Worm (Caenorhabditis elegans): ENCODE measurements around the gene Y53G8AL.1.

Gene Y53G8AL.1

DNA sequence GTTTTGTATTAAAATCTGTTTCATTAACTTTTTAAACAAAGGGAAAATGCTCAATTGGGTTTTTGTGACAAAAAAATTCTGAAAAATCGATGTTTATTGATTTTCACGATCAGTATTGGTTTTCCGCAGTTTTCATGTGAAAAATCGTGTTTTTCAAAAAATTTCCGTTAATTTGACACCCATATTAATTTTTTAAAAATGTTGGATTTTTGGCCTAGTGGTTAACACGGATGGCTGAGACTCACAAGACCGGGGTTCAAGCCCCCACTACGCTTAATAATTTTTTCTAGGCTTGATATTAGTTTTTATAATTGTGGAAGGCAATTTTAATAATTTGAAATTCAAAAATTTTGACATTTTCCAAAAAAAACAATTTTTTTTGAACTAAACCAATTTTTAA is 42.2 kb upstream of the Y53G8AL.1 start:
- TF ChIP-seq che-1 (tag; optimal IDR thresholded peaks at IDR 0.05), result no peak
- TF ChIP-seq sox-4 (tag; optimal IDR thresholded peaks at IDR 0.05), result no peak
- no peak for TF ChIP-seq ceh-45 (GFP tag; IDR thresholded peaks at IDR 0.05)
- TF ChIP-seq unc-55 (GFP tag; optimal IDR thresholded peaks at IDR 0.05), result no peak
- no peak for TF ChIP-seq eyg-1 (tag; optimal IDR thresholded peaks at IDR 0.05)
- no peak for TF ChIP-seq dve-1 (tag; optimal IDR thresholded peaks at IDR 0.05)
- no peak for TF ChIP-seq ceh-2 (tag; optimal IDR thresholded peaks at IDR 0.05)
- no peak for TF ChIP-seq ceh-18 (tag; optimal IDR thresholded peaks at IDR 0.05)
- TF ChIP-seq pat-9 (tag; optimal IDR thresholded peaks at IDR 0.05), result no peak
- no peak for TF ChIP-seq mec-3 (tag; optimal IDR thresholded peaks at IDR 0.05; ENCODE audit: borderline replicate concordance)
- no peak for TF ChIP-seq odd-2 (tag; optimal IDR thresholded peaks at IDR 0.05)
- TF ChIP-seq unc-86 (tag; optimal IDR thresholded peaks at IDR 0.05), result no peak
- TF ChIP-seq pha-4 (tag; optimal IDR thresholded peaks at IDR 0.05), result no peak
- TF ChIP-seq ceh-31 (tag; optimal IDR thresholded peaks at IDR 0.05), result no peak
- TF ChIP-seq pha-2 (tag; optimal IDR thresholded peaks at IDR 0.05), result no peak
- no peak for TF ChIP-seq C08G9.2 (tag; optimal IDR thresholded peaks at IDR 0.05)
- no peak for TF ChIP-seq rnt-1 (tag; optimal IDR thresholded peaks at IDR 0.05)
- no peak for TF ChIP-seq lim-6 (tag; optimal IDR thresholded peaks at IDR 0.05)
- TF ChIP-seq zip-5 (tag; optimal IDR thresholded peaks at IDR 0.05), result no peak
- no peak for TF ChIP-seq ceh-9 (tag; optimal IDR thresholded peaks at IDR 0.05)

DNA sequence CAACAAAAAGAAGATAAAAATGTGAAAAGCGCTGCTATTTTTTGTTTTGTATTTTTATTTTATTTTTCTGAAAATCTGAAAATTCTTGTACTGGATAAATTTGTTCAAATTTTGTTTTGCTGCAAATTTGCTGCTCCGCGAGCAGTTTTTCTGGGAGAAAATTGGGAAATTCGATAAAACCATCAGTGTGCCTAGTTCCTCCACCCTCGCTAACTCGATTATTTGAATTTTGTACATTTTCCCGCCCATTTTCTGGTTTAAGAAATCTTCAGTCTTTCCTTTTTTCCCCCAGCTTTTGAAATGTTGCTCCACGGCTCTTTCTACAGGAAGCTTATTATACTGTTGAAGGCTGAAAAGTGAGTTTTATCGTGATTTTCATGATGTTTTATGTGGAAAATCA is 41.7 kb upstream of the Y53G8AL.1 start, which contains the start of gene R148.8:
TSS of gene R148.8 (plus strand) at position 301 of the 400 bp plus-strand sequence.
- TF ChIP-seq tbx-7 (tag; optimal IDR thresholded peaks at IDR 0.05) (no peak), syd-9 (tag; optimal IDR thresholded peaks at IDR 0.05) (no peak), C38D4.7 (GFP tag; optimal IDR thresholded peaks at IDR 0.05) (no peak), nhr-232 (tag; optimal IDR thresholded peaks at IDR 0.05) (no peak), hlh-15 (tag; optimal IDR thresholded peaks at IDR 0.05) (no peak), fkh-10 (GFP tag; optimal IDR thresholded peaks at IDR 0.05) (no peak), hlh-8 (tag; optimal IDR thresholded peaks at IDR 0.05) (no peak), ztf-16 (tag; optimal IDR thresholded peaks at IDR 0.05) (no peak), ceh-18 (tag; optimal IDR thresholded peaks at IDR 0.05) (no peak), elt-4 (tag; optimal IDR thresholded peaks at IDR 0.05) (no peak), che-1 (tag; optimal IDR thresholded peaks at IDR 0.05) (no peak), hlh-13 (GFP tag; optimal IDR thresholded peaks at IDR 0.05) (no peak), rnt-1 (tag; optimal IDR thresholded peaks at IDR 0.05) (no peak), sox-4 (tag; optimal IDR thresholded peaks at IDR 0.05) (no peak), ceh-24 (tag; optimal IDR thresholded peaks at IDR 0.05) (no peak), ttx-3 (tag; optimal IDR thresholded peaks at IDR 0.05) (no peak), ceh-2 (tag; optimal IDR thresholded peaks at IDR 0.05) (no peak), zip-5 (tag; optimal IDR thresholded peaks at IDR 0.05) (no peak), lim-6 (tag; optimal IDR thresholded peaks at IDR 0.05) (no peak)

DNA sequence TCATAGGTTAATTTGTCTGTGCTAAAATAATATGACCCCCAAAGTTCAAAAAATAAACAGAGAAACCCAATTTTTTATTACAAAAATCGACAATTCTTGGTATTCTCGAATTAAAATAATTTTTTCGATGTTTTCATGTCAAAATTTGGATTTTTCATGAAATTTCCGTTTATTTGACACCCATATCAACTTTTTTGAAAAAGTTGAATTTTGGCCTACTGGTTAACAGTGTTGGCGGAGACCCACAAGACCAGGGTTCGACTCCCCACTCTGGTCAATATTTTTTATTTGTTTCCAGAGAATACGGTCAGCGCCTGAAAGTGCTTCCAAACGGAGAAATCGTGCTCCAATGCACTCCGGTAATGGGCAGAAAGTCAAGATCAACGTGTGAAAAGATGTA is 41.2 kb upstream of the Y53G8AL.1 start:
- TF ChIP-seq nhr-232 (tag; optimal IDR thresholded peaks at IDR 0.05) (no peak), npax-4 (tag; optimal IDR thresholded peaks at IDR 0.05) (no peak), nfya-1 (tag; optimal IDR thresholded peaks at IDR 0.05) (no peak), fkh-6 (tag; optimal IDR thresholded peaks at IDR 0.05) (no peak), hlh-8 (tag; optimal IDR thresholded peaks at IDR 0.05) (no peak), gmeb-2 (tag; optimal IDR thresholded peaks at IDR 0.05) (no peak), hlh-6 (tag; optimal IDR thresholded peaks at IDR 0.05) (no peak)

DNA sequence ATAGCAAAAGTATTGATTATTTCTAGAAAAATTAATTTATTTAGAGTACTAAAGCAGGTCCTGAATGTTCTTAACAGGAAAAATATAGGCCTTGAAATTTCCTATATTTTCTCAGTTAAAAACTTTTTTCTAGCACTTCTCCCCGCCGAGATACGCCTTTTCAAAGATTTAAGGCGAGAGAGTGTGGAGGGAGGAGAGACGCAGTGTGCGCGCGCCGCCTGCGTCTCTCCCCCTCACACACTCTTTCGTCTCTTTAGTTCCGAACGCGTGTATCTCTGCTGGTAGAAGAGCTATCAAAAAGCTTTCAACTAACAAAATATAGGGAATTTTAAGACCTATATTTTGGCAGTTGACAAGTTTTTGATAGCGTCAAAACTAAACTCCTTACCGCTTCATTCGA is 35.0 kb upstream of the Y53G8AL.1 start:
- TF ChIP-seq ceh-9 (tag; optimal IDR thresholded peaks at IDR 0.05) (no peak), ref-2 (tag; optimal IDR thresholded peaks at IDR 0.05) (no peak), ceh-22 (tag; optimal IDR thresholded peaks at IDR 0.05) (no peak), madf-2 (tag; optimal IDR thresholded peaks at IDR 0.05) (no peak), ceh-30 (tag; optimal IDR thresholded peaks at IDR 0.05) (no peak), unc-86 (tag; optimal IDR thresholded peaks at IDR 0.05) (no peak), eyg-1 (tag; optimal IDR thresholded peaks at IDR 0.05) (no peak), pha-4 (tag; optimal IDR thresholded peaks at IDR 0.05) (no peak), C08G9.2 (tag; optimal IDR thresholded peaks at IDR 0.05) (no peak), elt-4 (tag; optimal IDR thresholded peaks at IDR 0.05) (no peak), fax-1 (tag; optimal IDR thresholded peaks at IDR 0.05) (no peak), ceh-14 (tag; optimal IDR thresholded peaks at IDR 0.05) (no peak), zip-5 (tag; optimal IDR thresholded peaks at IDR 0.05) (no peak), npax-4 (tag; optimal IDR thresholded peaks at IDR 0.05) (no peak), nhr-232 (tag; optimal IDR thresholded peaks at IDR 0.05) (no peak), nfya-1 (tag; optimal IDR thresholded peaks at IDR 0.05) (no peak), fkh-10 (GFP tag; optimal IDR thresholded peaks at IDR 0.05) (no peak), hlh-30 (tag; optimal IDR thresholded peaks at IDR 0.05; ENCODE audit: insufficient read depth) (no peak), ceh-31 (tag; optimal IDR thresholded peaks at IDR 0.05) (no peak), odd-2 (tag; optimal IDR thresholded peaks at IDR 0.05) (no peak)

Measured in whole organism, late embryonic.